Worm (Caenorhabditis elegans) whole organism, late embryonic: ENCODE results near the gene dpy-11.

ENCODE experiments used
- C08G9.2 ChIP-seq: sonication (generic microtip); optimal IDR thresholded peaks from 2 replicates; lab custom pipeline; 2016; ENCODE audit warnings: mild to moderate bottlenecking, missing genetic modification characterization, moderate library complexity, missing compliant biosample characterization
- F13H6.1 ChIP-seq: sonication (generic microtip); optimal IDR thresholded peaks from 2 replicates; lab custom pipeline; 2016; ENCODE audit warnings: missing genetic modification characterization, missing compliant biosample characterization
- K02D7.2 ChIP-seq: sonication (generic microtip); optimal IDR thresholded peaks from 2 replicates; lab custom pipeline; 2017; ENCODE audit warnings: mild to moderate bottlenecking, missing genetic modification characterization, missing compliant biosample characterization
- ama-1 ChIP-seq: fragments of 150-350 bp; optimal IDR thresholded peaks from 2 replicates; lab custom pipeline; 2014
- ceh-19 ChIP-seq: fragments of 200-800 bp; sonication (Bioruptor generic); optimal IDR thresholded peaks from 2 replicates; lab custom pipeline; 2018; ENCODE audit warnings: mild to moderate bottlenecking, missing genetic modification characterization, missing compliant biosample characterization
- ceh-22 ChIP-seq: sonication (generic microtip); optimal IDR thresholded peaks from 2 replicates; lab custom pipeline; 2017; ENCODE audit warnings: missing biosample characterization, missing genetic modification characterization
- ceh-34 ChIP-seq: sonication (generic microtip); optimal IDR thresholded peaks from 2 replicates; lab custom pipeline; 2016; ENCODE audit warnings: mild to moderate bottlenecking, missing genetic modification characterization, missing compliant biosample characterization
- dmd-4 ChIP-seq: sonication (generic microtip); optimal IDR thresholded peaks from 2 replicates; lab custom pipeline; 2016; ENCODE audit warnings: borderline replicate concordance, missing genetic modification characterization, missing compliant biosample characterization
- dve-1 ChIP-seq: sonication (generic microtip); optimal IDR thresholded peaks from 2 replicates; lab custom pipeline; 2017; ENCODE audit warnings: antibody characterized with exemption, mild to moderate bottlenecking, missing genetic modification characterization, missing compliant biosample characterization
- elt-2 ChIP-seq: sonication (generic microtip); optimal IDR thresholded peaks from 2 replicates; lab custom pipeline; 2016; ENCODE audit warnings: missing genetic modification reagents, missing genetic modification characterization, missing compliant biosample characterization
- eyg-1 ChIP-seq: sonication (generic microtip); optimal IDR thresholded peaks from 2 replicates; lab custom pipeline; 2016; ENCODE audit warnings: missing genotype, missing genetic modification characterization, missing compliant biosample characterization
- fax-1 ChIP-seq: sonication (generic microtip); optimal IDR thresholded peaks from 2 replicates; lab custom pipeline; 2016; ENCODE audit warnings: missing genotype, missing genetic modification characterization, missing compliant biosample characterization
- gmeb-2 ChIP-seq: sonication (generic microtip); optimal IDR thresholded peaks from 2 replicates; lab custom pipeline; 2016; ENCODE audit warnings: missing genetic modification characterization, inconsistent platforms, missing compliant biosample characterization
- hlh-6 ChIP-seq: sonication (generic microtip); optimal IDR thresholded peaks from 2 replicates; lab custom pipeline; 2016; ENCODE audit warnings: missing genotype, missing genetic modification characterization, missing compliant biosample characterization
- hlh-8 ChIP-seq: sonication (generic microtip); optimal IDR thresholded peaks from 2 replicates; lab custom pipeline; 2016; ENCODE audit warnings: missing genotype, missing genetic modification characterization, missing compliant biosample characterization
- lim-6 ChIP-seq: sonication (generic microtip); optimal IDR thresholded peaks from 2 replicates; lab custom pipeline; 2016; ENCODE audit warnings: missing genetic modification characterization, missing compliant biosample characterization
- mec-3 ChIP-seq: sonication (generic microtip); optimal IDR thresholded peaks from 2 replicates; lab custom pipeline; 2016; ENCODE audit warnings: borderline replicate concordance, missing genetic modification characterization, missing compliant biosample characterization
- nfya-1 ChIP-seq: sonication (generic microtip); optimal IDR thresholded peaks from 2 replicates; lab custom pipeline; 2017; ENCODE audit warnings: missing genetic modification characterization, mild to moderate bottlenecking, missing compliant biosample characterization, antibody characterized with exemption, moderate library complexity
- nhr-232 ChIP-seq: sonication (generic microtip); optimal IDR thresholded peaks from 2 replicates; lab custom pipeline; 2016; ENCODE audit warnings: missing genetic modification characterization, missing compliant biosample characterization
- pha-4 ChIP-seq: fragments of 150-350 bp; optimal IDR thresholded peaks from 2 replicates; lab custom pipeline; 2018; ENCODE audit warnings: missing biosample characterization, missing genetic modification reagents, missing genetic modification characterization
- syd-9 ChIP-seq: sonication (generic microtip); optimal IDR thresholded peaks from 2 replicates; lab custom pipeline; 2016; ENCODE audit warnings: mild to moderate bottlenecking, missing genetic modification characterization, moderate library complexity, missing compliant biosample characterization
- tbx-7 ChIP-seq: sonication (generic microtip); optimal IDR thresholded peaks from 2 replicates; lab custom pipeline; 2016; ENCODE audit warnings: missing genotype, missing genetic modification characterization, missing compliant biosample characterization
- ttx-3 ChIP-seq: sonication (generic microtip); optimal IDR thresholded peaks from 2 replicates; lab custom pipeline; 2016; ENCODE audit warnings: missing genetic modification reagents, missing genetic modification characterization, missing compliant biosample characterization
- unc-42 ChIP-seq: sonication (generic microtip); optimal IDR thresholded peaks from 2 replicates; lab custom pipeline; 2016; ENCODE audit warnings: missing genotype, missing genetic modification characterization, missing compliant biosample characterization
- unc-55 ChIP-seq: sonication (generic microtip); optimal IDR thresholded peaks from 2 replicates; lab custom pipeline; 2017; ENCODE audit warnings: missing biosample characterization, missing genetic modification reagents, missing genetic modification characterization
- unc-86 ChIP-seq: sonication (generic microtip); optimal IDR thresholded peaks from 2 replicates; lab custom pipeline; 2016; ENCODE audit warnings: missing genetic modification characterization, missing compliant biosample characterization
- zip-5 ChIP-seq: sonication (generic microtip); optimal IDR thresholded peaks from 2 replicates; lab custom pipeline; 2016; ENCODE audit warnings: missing genetic modification characterization, missing compliant biosample characterization
- ztf-16 ChIP-seq: sonication (generic microtip); optimal IDR thresholded peaks from 2 replicates; lab custom pipeline; 2017; ENCODE audit warnings: missing genetic modification characterization, missing compliant biosample characterization

dpy-11 gene

DNA sequence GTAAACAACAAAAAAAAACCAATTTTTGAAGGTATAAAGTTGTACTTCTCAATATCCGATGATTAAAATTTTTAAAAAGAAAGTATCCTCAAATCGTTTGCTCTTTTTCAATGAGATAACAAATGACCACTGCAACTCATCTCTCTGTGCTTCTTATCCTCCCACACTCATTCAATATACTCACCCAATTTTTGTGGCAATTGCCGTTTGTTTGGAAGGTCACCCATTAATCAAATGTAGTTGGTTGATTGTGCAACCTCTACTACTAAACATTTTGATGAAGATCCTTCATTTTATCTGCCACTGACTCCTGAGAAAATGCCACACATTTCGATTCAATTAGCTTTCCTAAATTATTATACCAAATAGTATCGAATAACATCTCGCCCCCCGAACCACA lies 47.4 kb downstream of the dpy-11 start:
- TF ChIP-seq gmeb-2 (tag; lab: Kevin White, UChicago) (no peak), hlh-6 (no peak), eyg-1 (tag; lab: Kevin White, UChicago) (no peak), ceh-19 (peak; percentile 45)

DNA sequence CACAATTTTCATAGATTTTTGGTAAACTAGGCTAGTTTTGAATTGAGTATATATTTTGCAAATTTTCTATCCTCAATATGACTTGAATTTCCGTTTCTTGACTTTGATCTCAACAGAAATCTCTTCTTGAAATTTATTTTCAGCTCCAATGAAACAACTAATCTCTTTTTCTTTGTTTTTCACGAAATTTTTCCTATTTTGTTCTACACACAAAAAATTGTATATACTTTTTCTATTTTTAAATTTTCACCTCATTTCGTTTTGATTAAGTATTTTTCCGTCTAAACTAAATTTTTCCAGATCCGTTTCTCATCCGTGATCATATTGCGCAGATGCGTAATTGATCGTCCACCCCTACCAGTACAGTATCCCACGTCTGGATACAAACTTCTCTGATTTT lies 50.3 kb downstream of the dpy-11 start, which contains the start of gene unc-83:
TSS of gene unc-83 (plus strand) at position 301 of the 400 bp plus-strand sequence.
- no peak for TF ChIP-seq elt-2
- no peak for TF ChIP-seq syd-9 (tag; lab: Kevin White, UChicago)
- TF ChIP-seq ttx-3 (tag; lab: Kevin White, UChicago), result no peak
- no peak for TF ChIP-seq nhr-232
- no peak for TF ChIP-seq dve-1 (tag; lab: Kevin White, UChicago)
- TF ChIP-seq nfya-1 (tag; lab: Kevin White, UChicago), result no peak
- TF ChIP-seq mec-3, result no peak

DNA sequence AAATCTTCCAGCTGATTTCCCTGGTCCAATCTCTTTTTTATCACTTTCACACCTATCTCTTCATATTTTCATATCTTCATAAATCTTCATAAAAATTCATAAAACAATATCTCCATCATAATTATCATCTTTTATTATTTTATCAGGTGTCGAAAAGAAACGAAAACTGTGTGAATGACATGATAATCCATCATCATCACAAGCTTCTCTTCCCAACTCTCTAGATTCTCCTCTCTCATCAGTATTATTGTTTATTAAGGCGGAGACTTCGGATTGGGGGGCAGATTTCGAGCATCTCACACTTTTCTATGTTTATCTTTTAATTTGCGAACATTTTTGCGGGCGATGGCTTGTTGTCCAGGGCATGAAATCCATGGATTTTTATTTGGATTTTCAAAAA lies 50.8 kb downstream of the dpy-11 start:
- TF ChIP-seq K02D7.2, result no peak
- TF ChIP-seq unc-55, result peak; percentile 73

DNA sequence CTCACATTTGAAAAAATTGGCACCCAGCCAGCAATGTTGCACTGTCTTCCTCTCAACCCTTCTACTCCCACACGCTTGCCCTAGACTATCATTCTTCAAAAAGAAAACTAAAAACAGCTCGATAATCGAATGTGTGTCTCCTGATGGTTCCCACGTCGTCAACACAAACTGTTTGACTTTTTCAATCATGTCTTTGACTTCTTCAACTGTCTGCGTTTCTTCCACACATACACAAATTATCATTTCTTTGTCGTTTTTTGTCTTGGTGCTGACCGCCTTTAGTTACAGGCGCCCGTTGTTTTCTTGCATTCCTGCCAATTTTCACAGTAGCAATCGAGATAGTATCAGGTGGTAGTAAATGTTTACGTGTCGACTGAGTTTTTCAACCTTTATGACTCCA lies 52.4 kb downstream of the dpy-11 start:
- TF ChIP-seq fax-1 (tag; lab: Kevin White, UChicago), result no peak
- TF ChIP-seq ztf-16 (tag; lab: Kevin White, UChicago), result no peak
- TF ChIP-seq pha-4 (tag; lab: Kevin White, UChicago), result no peak
- no peak for TF ChIP-seq ceh-34
- TF ChIP-seq C08G9.2, result no peak
- no peak for TF ChIP-seq ceh-19
- TF ChIP-seq F13H6.1 (tag; lab: Kevin White, UChicago), result no peak
- TF ChIP-seq tbx-7 (tag; lab: Kevin White, UChicago), result no peak
- TF ChIP-seq nhr-232, result no peak
- no peak for TF ChIP-seq unc-86 (tag; lab: Kevin White, UChicago)
- TF ChIP-seq hlh-8 (tag; lab: Kevin White, UChicago), result no peak
- TF ChIP-seq eyg-1 (tag; lab: Kevin White, UChicago), result no peak
- TF ChIP-seq zip-5 (tag; lab: Kevin White, UChicago), result no peak
- TF ChIP-seq ceh-22 (tag; lab: Kevin White, UChicago), result no peak
- no peak for TF ChIP-seq ama-1
- TF ChIP-seq unc-42 (tag; lab: Kevin White, UChicago), result no peak
- TF ChIP-seq lim-6, result no peak
- TF ChIP-seq nfya-1 (tag; lab: Kevin White, UChicago), result no peak
- TF ChIP-seq syd-9 (tag; lab: Kevin White, UChicago), result no peak
- TF ChIP-seq dmd-4 (tag; lab: Kevin White, UChicago), result no peak
- TF ChIP-seq, all 69 proteins: peak for 0
